Fruit fly (Drosophila melanogaster) whole organism, embryonic: ENCODE data around the gene DEF8.
A peak's percentile ranks its signal among the peaks of the same experiment; 100 is the strongest.

Experiments
- Abd-B ChIP-seq: fragments of 200-800 bp; sonication (Bioruptor generic); optimal IDR thresholded peaks from 2 replicates; lab custom pipeline; 2018; ENCODE audit warnings: missing biosample characterization, mild to moderate bottlenecking, missing genetic modification characterization, moderate library complexity
- Asciz ChIP-seq: fragments of 200-800 bp; sonication (Bioruptor generic); optimal IDR thresholded peaks from 2 replicates; lab custom pipeline; 2017; ENCODE audit warnings: missing biosample characterization, mild to moderate bottlenecking, missing genetic modification characterization, missing genetic modification reagents
- BEAF-32 ChIP-seq: fragments of 200-800 bp; sonication (Bioruptor generic); optimal IDR thresholded peaks from 3 replicates; lab custom pipeline; 2017; ENCODE audit warnings: missing biosample characterization, missing genetic modification characterization, mild to moderate bottlenecking, moderate library complexity, missing genetic modification reagents
- CG11696 ChIP-seq: fragments of 200-800 bp; sonication (Bioruptor generic); IDR thresholded peaks from 2 replicates; pipeline ENCODE4 v1.3.6; 2022; ENCODE audit warnings: missing biosample characterization, missing genetic modification characterization
- CG11723 ChIP-seq: fragments of 200-800 bp; sonication (Bioruptor generic); optimal IDR thresholded peaks from 2 replicates; lab custom pipeline; 2017; ENCODE audit warnings: missing biosample characterization, mild to moderate bottlenecking, missing genetic modification characterization
- CG13424 ChIP-seq: fragments of 200-800 bp; sonication (Bioruptor generic); optimal IDR thresholded peaks from 2 replicates; lab custom pipeline; 2019; ENCODE audit warnings: missing biosample characterization, mild to moderate bottlenecking, missing genetic modification characterization, moderate library complexity
- CG14050 ChIP-seq: fragments of 200-800 bp; sonication (Bioruptor generic); IDR thresholded peaks from 3 replicates; pipeline ENCODE4 v1.3.6; 2022; ENCODE audit warnings: missing biosample characterization, missing genetic modification characterization
- CG17328 ChIP-seq: fragments of 200-800 bp; sonication (Bioruptor generic); IDR thresholded peaks from 2 replicates; pipeline ENCODE4 v1.3.6; 2022; ENCODE audit warnings: missing biosample characterization, missing genetic modification characterization
- CG17612 ChIP-seq: fragments of 200-800 bp; sonication (Bioruptor generic); IDR thresholded peaks from 2 replicates; pipeline ENCODE4 v1.3.6; 2022; ENCODE audit warnings: missing biosample characterization, missing genetic modification characterization
- CG17829 ChIP-seq: fragments of 200-800 bp; optimal IDR thresholded peaks from 2 replicates; lab custom pipeline; 2019; ENCODE audit warnings: missing biosample characterization, mild to moderate bottlenecking, missing genetic modification characterization, moderate library complexity
- CG2129 ChIP-seq: fragments of 200-800 bp; sonication (Bioruptor generic); IDR thresholded peaks from 2 replicates; pipeline ENCODE4 v1.3.6; 2022; ENCODE audit warnings: missing biosample characterization, missing genetic modification characterization; ENCODE audit not compliant: partially characterized antibody
- CG2889 ChIP-seq: fragments of 200-800 bp; sonication (Bioruptor generic); IDR thresholded peaks from 3 replicates; pipeline ENCODE4 v1.3.6; 2022; ENCODE audit warnings: missing biosample characterization, missing genetic modification characterization
- CG3065 ChIP-seq: fragments of 200-800 bp; sonication (Bioruptor generic); optimal IDR thresholded peaks from 2 replicates; lab custom pipeline; 2016; ENCODE audit warnings: missing biosample characterization, missing genetic modification characterization
- CG32532 ChIP-seq: fragments of 200-800 bp; sonication (Bioruptor generic); IDR thresholded peaks from 2 replicates; pipeline ENCODE4 v1.3.6; 2022; ENCODE audit warnings: missing biosample characterization, missing genetic modification characterization
- CG3407 ChIP-seq: fragments of 200-800 bp; sonication (Bioruptor generic); optimal IDR thresholded peaks from 2 replicates; lab custom pipeline; 2018; ENCODE audit warnings: missing biosample characterization, mild to moderate bottlenecking, missing genetic modification characterization
- CG3838 ChIP-seq: fragments of 200-800 bp; sonication (Bioruptor generic); optimal IDR thresholded peaks from 3 replicates; lab custom pipeline; 2016; ENCODE audit warnings: missing biosample characterization, missing genetic modification characterization
- CG4360 ChIP-seq: fragments of 200-800 bp; sonication (Bioruptor generic); IDR thresholded peaks from 2 replicates; pipeline ENCODE4 v1.3.6; 2022; ENCODE audit warnings: missing biosample characterization, missing genetic modification characterization
- CG4820 ChIP-seq: fragments of 200-800 bp; sonication (Bioruptor generic); optimal IDR thresholded peaks from 3 replicates; lab custom pipeline; 2016; ENCODE audit warnings: missing biosample characterization, missing genetic modification characterization
- CG4854 ChIP-seq: fragments of 200-800 bp; sonication (Bioruptor generic); optimal IDR thresholded peaks from 2 replicates; lab custom pipeline; 2016; ENCODE audit warnings: missing biosample characterization, missing genetic modification characterization, inconsistent platforms
- CG7556 ChIP-seq: fragments of 200-800 bp; sonication (Bioruptor generic); optimal IDR thresholded peaks from 2 replicates; lab custom pipeline; 2017; ENCODE audit warnings: missing biosample characterization, mild to moderate bottlenecking, missing genetic modification characterization
- CG7987 ChIP-seq: fragments of 200-800 bp; sonication (Bioruptor generic); optimal IDR thresholded peaks from 2 replicates; lab custom pipeline; 2018; ENCODE audit warnings: missing biosample characterization, mild to moderate bottlenecking, missing genetic modification characterization, moderate library complexity
- CG8359 ChIP-seq: fragments of 200-800 bp; sonication (Bioruptor generic); optimal IDR thresholded peaks from 2 replicates; lab custom pipeline; 2017; ENCODE audit warnings: missing biosample characterization, mild to moderate bottlenecking, missing genetic modification characterization, borderline replicate concordance
- CG8478 ChIP-seq: fragments of >200 bp; optimal IDR thresholded peaks from 2 replicates; lab custom pipeline; 2018
- CG9932 ChIP-seq: fragments of 200-800 bp; sonication (Bioruptor generic); IDR thresholded peaks from 2 replicates; pipeline ENCODE4 v1.3.6; 2022; ENCODE audit warnings: missing biosample characterization, missing genetic modification characterization
- Chrac-16 ChIP-seq: fragments of 200-800 bp; sonication (Bioruptor generic); optimal IDR thresholded peaks from 3 replicates; lab custom pipeline; 2016; ENCODE audit warnings: missing biosample characterization, missing genetic modification characterization
- CkIIα-i1 ChIP-seq: fragments of 200-800 bp; sonication (Bioruptor generic); IDR thresholded peaks from 2 replicates; pipeline ENCODE4 v1.3.6; 2022; ENCODE audit warnings: missing biosample characterization, missing genetic modification characterization
- D ChIP-seq, 2 experiments: fragments of 200-800 bp in 1 of 2; fragments of >200 bp in 1 of 2; sonication (Bioruptor generic) in 1 of 2; optimal IDR thresholded peaks; 2 replicates in 1 of 2; 3 replicates in 1 of 2; lab custom pipeline; 2017; ENCODE audit warnings: mild to moderate bottlenecking in 1 of 2, missing biosample characterization in 1 of 2, missing genetic modification characterization in 1 of 2, missing genetic modification reagents in 1 of 2
- Dfd ChIP-seq, 2 experiments: fragments of >200 bp; optimal IDR thresholded peaks; 2 replicates each; lab custom pipeline; 2017; ENCODE audit warnings: missing biosample characterization in 2 of 2, missing genetic modification characterization in 2 of 2
- E2f2 ChIP-seq: fragments of 200-800 bp; sonication (Bioruptor generic); IDR thresholded peaks from 2 replicates; pipeline ENCODE4 v1.3.6; 2022; ENCODE audit warnings: missing biosample characterization, missing genetic modification characterization
- Lpt ChIP-seq: fragments of >200 bp; optimal IDR thresholded peaks from 2 replicates; lab custom pipeline; 2018; ENCODE audit warnings: missing biosample characterization, missing genetic modification characterization
- Myb ChIP-seq: fragments of 200-800 bp; sonication (Bioruptor generic); optimal IDR thresholded peaks from 2 replicates; lab custom pipeline; 2016; ENCODE audit warnings: missing biosample characterization, missing genetic modification characterization
- Sox102F ChIP-seq: fragments of 200-800 bp; sonication (Bioruptor generic); optimal IDR thresholded peaks from 2 replicates; lab custom pipeline; 2018; ENCODE audit warnings: missing biosample characterization, mild to moderate bottlenecking, missing genetic modification characterization, moderate library complexity
- Usf ChIP-seq: fragments of 200-800 bp; sonication (Bioruptor generic); optimal IDR thresholded peaks from 2 replicates; lab custom pipeline; 2017; ENCODE audit warnings: missing genotype, missing biosample characterization, missing genetic modification characterization
- YL-1 ChIP-seq: fragments of 200-800 bp; sonication (Bioruptor generic); optimal IDR thresholded peaks from 3 replicates; lab custom pipeline; 2017; ENCODE audit warnings: missing biosample characterization, mild to moderate bottlenecking, missing genetic modification characterization
- ato ChIP-seq: fragments of 200-800 bp; sonication (Bioruptor generic); IDR thresholded peaks from 2 replicates; pipeline ENCODE4 v1.3.6; 2022; ENCODE audit warnings: missing biosample characterization, missing genetic modification characterization; ENCODE audit not compliant: partially characterized antibody
- bcd ChIP-seq: fragments of 200-800 bp; sonication (Bioruptor generic); optimal IDR thresholded peaks from 2 replicates; lab custom pipeline; 2017; ENCODE audit warnings: missing biosample characterization, mild to moderate bottlenecking, missing genetic modification characterization
- corto ChIP-seq: fragments of 200-800 bp; sonication (Bioruptor generic); optimal IDR thresholded peaks from 2 replicates; lab custom pipeline; 2016; ENCODE audit warnings: missing biosample characterization, mild to moderate bottlenecking, missing genetic modification characterization, moderate library complexity
- crp ChIP-seq, 2 experiments: fragments of 200-800 bp; sonication (Bioruptor generic); optimal IDR thresholded peaks; 2 replicates in 1 of 2; 3 replicates in 1 of 2; lab custom pipeline; 2017; ENCODE audit warnings: missing biosample characterization in 2 of 2, missing genetic modification characterization in 2 of 2, mild to moderate bottlenecking in 1 of 2, moderate library complexity in 1 of 2
- dati ChIP-seq: fragments of 200-800 bp; sonication (Bioruptor generic); IDR thresholded peaks from 2 replicates; pipeline ENCODE4 v1.3.6; 2022; ENCODE audit warnings: missing biosample characterization, missing genetic modification characterization
- dmrt11E ChIP-seq: fragments of 200-800 bp; sonication (Bioruptor generic); optimal IDR thresholded peaks from 3 replicates; lab custom pipeline; 2018; ENCODE audit warnings: missing biosample characterization, mild to moderate bottlenecking, missing genetic modification characterization, moderate library complexity
- ham ChIP-seq: fragments of 200-800 bp; sonication (Bioruptor generic); IDR thresholded peaks from 2 replicates; pipeline ENCODE4 v1.3.6; 2022; ENCODE audit warnings: missing biosample characterization, missing genetic modification characterization
- hb ChIP-seq: fragments of 200-800 bp; sonication (Bioruptor generic); IDR thresholded peaks from 3 replicates; pipeline ENCODE4 v1.3.6; 2022; ENCODE audit warnings: missing biosample characterization, missing genetic modification characterization; ENCODE audit not compliant: partially characterized antibody
- inv ChIP-seq: fragments of 200-800 bp; sonication (Bioruptor generic); IDR thresholded peaks from 2 replicates; pipeline ENCODE4 v1.3.6; 2022; ENCODE audit warnings: missing biosample characterization, missing genetic modification characterization; ENCODE audit not compliant: partially characterized antibody
- luna ChIP-seq: fragments of 200-800 bp; sonication (Bioruptor generic); optimal IDR thresholded peaks from 2 replicates; lab custom pipeline; 2016; ENCODE audit warnings: missing biosample characterization, missing genetic modification characterization
- row ChIP-seq: fragments of 200-800 bp; sonication (Bioruptor generic); IDR thresholded peaks from 3 replicates; pipeline ENCODE4 v1.3.6; 2022; ENCODE audit warnings: missing biosample characterization, missing genetic modification characterization
- sens ChIP-seq: fragments of 200-800 bp; sonication (Bioruptor generic); peaks from one replicate; lab custom pipeline; 2016; ENCODE audit warnings: missing biosample characterization, missing genetic modification characterization
- slou ChIP-seq: fragments of 200-800 bp; sonication (Bioruptor generic); optimal IDR thresholded peaks from 3 replicates; lab custom pipeline; 2016; ENCODE audit warnings: missing biosample characterization, missing genetic modification characterization
- toy ChIP-seq: fragments of 200-800 bp; sonication (Bioruptor generic); IDR thresholded peaks from 2 replicates; pipeline ENCODE4 v1.3.6; 2022; ENCODE audit warnings: missing biosample characterization, missing genetic modification characterization
- twi ChIP-seq: fragments of 200-800 bp; optimal IDR thresholded peaks from 2 replicates; lab custom pipeline; 2019; ENCODE audit warnings: missing biosample characterization, mild to moderate bottlenecking, missing genetic modification characterization, moderate library complexity
- vnd ChIP-seq: fragments of 200-800 bp; sonication (Bioruptor generic); IDR thresholded peaks from 3 replicates; pipeline ENCODE4 v1.3.6; 2022; ENCODE audit warnings: missing biosample characterization, missing genetic modification characterization; ENCODE audit not compliant: partially characterized antibody

Gene DEF8

dm6 chr3L:12136630-12137029 lies 4.7 kb downstream of the DEF8 start, which contains the start of the genes CG5645 and Atg12 (continued):
- no peak for TF ChIP-seq CG11723
- TF ChIP-seq BEAF-32 = peak; percentile 80
- TF ChIP-seq CG3407 (GFP tag; lab: Kevin White, UChicago) = no peak
- TF ChIP-seq CG17328 (GFP tag; lab: Robert Waterston, UW) = no peak
- TF ChIP-seq CG11696 (GFP tag; lab: Robert Waterston, UW) = no peak
- TF ChIP-seq CG4854 (GFP tag; lab: Kevin White, UChicago) = peak; percentile 41
- TF ChIP-seq Chrac-16 (GFP tag; lab: Kevin White, UChicago) = peak; percentile 45
- TF ChIP-seq CG3065 (GFP tag; lab: Kevin White, UChicago) = no peak
- peak; percentile 63 for TF ChIP-seq Sox102F (GFP tag; lab: Kevin White, UChicago)
- TF ChIP-seq CG8359 = no peak
- TF ChIP-seq dmrt11E (tag; lab: Kevin White, UChicago) = peak; percentile 40
- peak; percentile 73 for TF ChIP-seq CG2129 (GFP tag; lab: Robert Waterston, UW)
- TF ChIP-seq inv = peak; percentile 79
- peak; percentile 46 for TF ChIP-seq CG7987 (GFP tag; lab: Kevin White, UChicago)
- TF ChIP-seq ham (GFP tag; lab: Robert Waterston, UW) = no peak
- no peak for TF ChIP-seq dati (GFP tag; lab: Robert Waterston, UW)
- TF ChIP-seq CG3838 (GFP tag; lab: Kevin White, UChicago) = no peak
- no peak for TF ChIP-seq Asciz
- TF ChIP-seq Abd-B = peak; percentile 70
- no peak for TF ChIP-seq D (optimal IDR thresholded peaks at IDR 0.05; lab: Kevin White, UChicago)
- TF ChIP-seq D (GFP tag; optimal IDR thresholded peaks at IDR 0.05; lab: Kevin White, UChicago) = peak; percentile 20
- TF ChIP-seq CG9932 (GFP tag; lab: Robert Waterston, UW) = peak; percentile 70
- TF ChIP-seq Myb = peak; percentile 9
- peak in 1 of 2 experiments; percentile 2 for TF ChIP-seq crp (GFP tag; optimal IDR thresholded peaks at IDR 0.05; lab: Kevin White, UChicago)
- TF ChIP-seq row (GFP tag; lab: Robert Waterston, UW) = peak; percentile 88
- TF ChIP-seq twi = no peak
- TF ChIP-seq CG32532 (GFP tag; lab: Robert Waterston, UW) = peak; percentile 74; the same call in 1 of the 2 replicates
- TF ChIP-seq CG4360 (GFP tag; lab: Robert Waterston, UW) = no peak
- TF ChIP-seq CkIIα-i1 (GFP tag; lab: Robert Waterston, UW) = no peak
- TF ChIP-seq Lpt (GFP tag; lab: Kevin White, UChicago) = no peak
- no peak for TF ChIP-seq Usf (GFP tag; lab: Kevin White, UChicago)
- peak; percentile 22 for TF ChIP-seq YL-1 (GFP tag; lab: Kevin White, UChicago)
- TF ChIP-seq E2f2 = peak; percentile 41; the same call in 1 of the 2 replicates
- TF ChIP-seq Dfd (GFP tag; optimal IDR thresholded peaks at IDR 0.05; lab: Kevin White, UChicago) = no peak
- peak; percentile 60 for TF ChIP-seq CG4820 (GFP tag; lab: Kevin White, UChicago)
- TF ChIP-seq CG17612 (GFP tag; lab: Robert Waterston, UW) = no peak
- TF ChIP-seq corto (GFP tag; lab: Kevin White, UChicago) = peak; percentile 54
- peak; percentile 74 for TF ChIP-seq CG13424 (tag; lab: Kevin White, UChicago)
- no peak for TF ChIP-seq toy (GFP tag; lab: Robert Waterston, UW)
- no peak for TF ChIP-seq CG8478
- TF ChIP-seq ato (GFP tag; lab: Robert Waterston, UW) = peak; percentile 17; the same call in 1 of the 2 replicates
- TF ChIP-seq CG14050 (GFP tag; lab: Robert Waterston, UW) = peak; percentile 36; the same call in 1 of the 3 replicates
- peak; percentile 74 for TF ChIP-seq vnd (GFP tag; lab: Robert Waterston, UW)
- peak; percentile 52 for TF ChIP-seq CG7556 (GFP tag; lab: Kevin White, UChicago)
- TF ChIP-seq luna (GFP tag; lab: Kevin White, UChicago) = no peak
- no peak for TF ChIP-seq hb
- 0 out of 3 replicates have a peak, but pooled peaks have one; percentile 36 for TF ChIP-seq CG2889
- peak; percentile 85 for TF ChIP-seq CG17829
- TF ChIP-seq sens (GFP tag; lab: Kevin White, UChicago) = peak; percentile 78
- peak; percentile 56 for TF ChIP-seq slou (GFP tag; lab: Kevin White, UChicago)
- peak; percentile 39 for TF ChIP-seq bcd (GFP tag; lab: Kevin White, UChicago)
